Worm (Caenorhabditis elegans) whole organism, young adult: ENCODE results near the gene C07B5.2.

Experiments
- B0035.1 ChIP-seq: sonication (generic microtip); optimal IDR thresholded peaks from 2 replicates; lab custom pipeline; 2016; ENCODE audit warnings: missing genetic modification characterization, mild to moderate bottlenecking, missing compliant biosample characterization, missing genotype, missing genetic modification reagents
- ama-1 ChIP-seq, 3 experiments: fragments of 150-350 bp in 1 of 3; sonication (generic microtip) in 2 of 3; optimal IDR thresholded peaks; 2 replicates each; lab custom pipeline; 2014 to 2018; ENCODE audit warnings: missing biosample characterization in 2 of 3, missing genetic modification characterization in 2 of 3, missing genetic modification reagents in 2 of 3
- attf-6 ChIP-seq: fragments of 200-800 bp; sonication (Bioruptor generic); IDR thresholded peaks from 2 replicates; pipeline ENCODE4 v1.3.6; 2022; ENCODE audit warnings: missing genetic modification reagents, missing genetic modification characterization, missing compliant biosample characterization
- cebp-2 ChIP-seq: fragments of 200-800 bp; sonication (Bioruptor generic); IDR thresholded peaks from 2 replicates; pipeline ENCODE4 v1.3.6; 2022; ENCODE audit warnings: missing genetic modification characterization, missing compliant biosample characterization
- ceh-79 ChIP-seq: sonication (generic microtip); optimal IDR thresholded peaks from 2 replicates; lab custom pipeline; 2017; ENCODE audit warnings: mild to moderate bottlenecking, missing genetic modification characterization, missing compliant biosample characterization
- egl-44 ChIP-seq: fragments of 200-800 bp; sonication (Bioruptor generic); IDR thresholded peaks from 2 replicates; pipeline ENCODE4 v1.3.6; 2022; ENCODE audit warnings: missing genetic modification reagents, missing genetic modification characterization, missing compliant biosample characterization
- him-1 ChIP-seq: sonication (generic microtip); optimal IDR thresholded peaks from 2 replicates; lab custom pipeline; 2016; ENCODE audit warnings: missing genotype, missing genetic modification reagents, missing genetic modification characterization, missing compliant biosample characterization
- madf-6 ChIP-seq: fragments of 200-800 bp; sonication (Bioruptor generic); IDR thresholded peaks from 2 replicates; pipeline ENCODE4 v1.3.6; 2022; ENCODE audit warnings: missing genetic modification reagents, missing genetic modification characterization, missing compliant biosample characterization
- nfya-1 ChIP-seq: sonication (generic microtip); optimal IDR thresholded peaks from 2 replicates; lab custom pipeline; 2017; ENCODE audit warnings: antibody characterized with exemption, missing compliant biosample characterization, missing genetic modification characterization, borderline replicate concordance; ENCODE audit not compliant: insufficient read depth
- somi-1 ChIP-seq: fragments of 200-800 bp; sonication (Bioruptor generic); optimal IDR thresholded peaks from 2 replicates; lab custom pipeline; 2018; ENCODE audit warnings: mild to moderate bottlenecking, missing genetic modification characterization, missing compliant biosample characterization

- TF ChIP-seq madf-6 (GFP tag; lab: Robert Waterston, UW): no peak
- no peak for TF ChIP-seq attf-6
- TF ChIP-seq nfya-1: no peak
- TF ChIP-seq egl-44: no peak
- TF ChIP-seq ama-1 (optimal IDR thresholded peaks at IDR 0.05; lab: Kevin White, UChicago): no peak
- TF ChIP-seq ama-1 (GFP tag; optimal IDR thresholded peaks at IDR 0.05; lab: Kevin White, UChicago): no peak
- no peak for TF ChIP-seq ceh-79
- TF ChIP-seq somi-1: no peak
- TF ChIP-seq B0035.1 (tag; lab: Kevin White, UChicago): no peak
- TF ChIP-seq him-1: no peak
- no peak for TF ChIP-seq cebp-2 (GFP tag; lab: Robert Waterston, UW)
Measured at ce11 chrX:9523118-9523517, 6.1 kb upstream of the C07B5.2 start, which contains the start of gene C07B5.3.
